Fruit fly (Drosophila melanogaster) whole organism, embryonic: Measurements from ENCODE around the gene Eig71Eg.

Source experiments
- Awh ChIP-seq: fragments of 200-800 bp; sonication (Bioruptor generic); IDR thresholded peaks from 2 replicates; pipeline ENCODE4, ENCODE4 v1.3.6; 2022; ENCODE audit warnings: missing biosample characterization, missing genetic modification characterization
- BEAF-32 ChIP-seq: fragments of 200-800 bp; sonication (Bioruptor generic); optimal IDR thresholded peaks from 3 replicates; lab custom pipeline; 2017; ENCODE audit warnings: missing biosample characterization, missing genetic modification characterization, mild to moderate bottlenecking, moderate library complexity, missing genetic modification reagents
- Bgb ChIP-seq: fragments of 200-800 bp; sonication (Bioruptor generic); IDR thresholded peaks from 2 replicates; pipeline ENCODE4 v1.3.6; 2022; ENCODE audit warnings: missing biosample characterization, missing genetic modification characterization; ENCODE audit not compliant: partially characterized antibody
- C15 ChIP-seq: fragments of 200-800 bp; sonication (Bioruptor generic); IDR thresholded peaks from 3 replicates; pipeline ENCODE4 v1.3.6; 2022; ENCODE audit warnings: missing biosample characterization, missing genetic modification characterization
- CG10431 ChIP-seq: fragments of 200-800 bp; sonication (Bioruptor generic); optimal IDR thresholded peaks from 3 replicates; lab custom pipeline; 2018; ENCODE audit warnings: missing biosample characterization, mild to moderate bottlenecking, missing genetic modification characterization
- CG11398 ChIP-seq: fragments of 200-800 bp; sonication (Bioruptor generic); optimal IDR thresholded peaks from 2 replicates; lab custom pipeline; 2016; ENCODE audit warnings: missing biosample characterization, missing genetic modification characterization
- CG12104 ChIP-seq: fragments of 200-800 bp; sonication (Bioruptor generic); optimal IDR thresholded peaks from 3 replicates; lab custom pipeline; 2016; ENCODE audit warnings: missing biosample characterization, missing genetic modification characterization
- CG14014 ChIP-seq: fragments of 200-800 bp; sonication (Bioruptor generic); IDR thresholded peaks from 2 replicates; pipeline ENCODE4 v1.3.6; 2022; ENCODE audit warnings: missing biosample characterization, missing genetic modification characterization
- CG15011 ChIP-seq: fragments of 200-800 bp; sonication (Bioruptor generic); optimal IDR thresholded peaks from 3 replicates; lab custom pipeline; 2018; ENCODE audit warnings: missing biosample characterization, mild to moderate bottlenecking, missing genetic modification characterization
- CG1603 ChIP-seq: fragments of 200-800 bp; sonication (Bioruptor generic); optimal IDR thresholded peaks from 2 replicates; lab custom pipeline; 2019; ENCODE audit warnings: missing biosample characterization, mild to moderate bottlenecking, missing genetic modification characterization, moderate library complexity
- CG16813 ChIP-seq: fragments of 200-800 bp; sonication (Bioruptor generic); IDR thresholded peaks from 3 replicates; pipeline ENCODE4 v1.3.6; 2022; ENCODE audit warnings: missing biosample characterization, missing genetic modification characterization; ENCODE audit not compliant: partially characterized antibody
- CG17359 ChIP-seq: fragments of 200-800 bp; sonication (Bioruptor generic); optimal IDR thresholded peaks from 3 replicates; lab custom pipeline; 2018; ENCODE audit warnings: missing biosample characterization, mild to moderate bottlenecking, missing genetic modification characterization, moderate library complexity
- CG2120 ChIP-seq: fragments of 200-800 bp; sonication (Bioruptor generic); optimal IDR thresholded peaks from 3 replicates; lab custom pipeline; 2016; ENCODE audit warnings: missing biosample characterization, missing genetic modification characterization
- CG3281 ChIP-seq: fragments of 200-800 bp; sonication (Bioruptor generic); optimal IDR thresholded peaks from 3 replicates; lab custom pipeline; 2017; ENCODE audit warnings: missing biosample characterization, mild to moderate bottlenecking, missing genetic modification characterization
- CG33213 ChIP-seq: fragments of 200-800 bp; sonication (Bioruptor generic); optimal IDR thresholded peaks from 3 replicates; lab custom pipeline; 2016; ENCODE audit warnings: missing biosample characterization, missing genetic modification characterization
- CG4707 ChIP-seq: fragments of 200-800 bp; sonication (Bioruptor generic); optimal IDR thresholded peaks from 2 replicates; lab custom pipeline; 2018; ENCODE audit warnings: missing biosample characterization, mild to moderate bottlenecking, missing genetic modification characterization, moderate library complexity
- CG4854 ChIP-seq: fragments of 200-800 bp; sonication (Bioruptor generic); optimal IDR thresholded peaks from 2 replicates; lab custom pipeline; 2016; ENCODE audit warnings: missing biosample characterization, missing genetic modification characterization, inconsistent platforms
- CG6175 ChIP-seq: fragments of 200-800 bp; sonication (Bioruptor generic); IDR thresholded peaks from 3 replicates; pipeline ENCODE4 v1.3.6; 2022; ENCODE audit warnings: missing biosample characterization, missing genetic modification characterization
- CG6689 ChIP-seq: fragments of 200-800 bp; sonication (Bioruptor generic); IDR thresholded peaks from 2 replicates; pipeline ENCODE4 v1.3.6; 2022; ENCODE audit warnings: missing biosample characterization, missing genetic modification characterization
- CG7745 ChIP-seq: fragments of 200-800 bp; sonication (Bioruptor generic); optimal IDR thresholded peaks from 2 replicates; lab custom pipeline; 2018; ENCODE audit warnings: missing biosample characterization, mild to moderate bottlenecking, missing genetic modification characterization, moderate library complexity
- CG8388 ChIP-seq: fragments of 200-800 bp; sonication (Bioruptor generic); optimal IDR thresholded peaks from 2 replicates; lab custom pipeline; 2019; ENCODE audit warnings: missing biosample characterization, mild to moderate bottlenecking, missing genetic modification characterization, moderate library complexity
- CG9609 ChIP-seq: fragments of 200-800 bp; sonication (Bioruptor generic); optimal IDR thresholded peaks from 3 replicates; lab custom pipeline; 2016; ENCODE audit warnings: missing biosample characterization, missing genetic modification characterization
- CG9727 ChIP-seq: fragments of 200-800 bp; sonication (Bioruptor generic); optimal IDR thresholded peaks from 3 replicates; lab custom pipeline; 2017; ENCODE audit warnings: missing biosample characterization, mild to moderate bottlenecking, missing genetic modification characterization
- D ChIP-seq, 2 experiments: fragments of 200-800 bp in 1 of 2; fragments of >200 bp in 1 of 2; sonication (Bioruptor generic) in 1 of 2; optimal IDR thresholded peaks; 2 replicates in 1 of 2; 3 replicates in 1 of 2; lab custom pipeline; 2017; ENCODE audit warnings: mild to moderate bottlenecking in 1 of 2, missing biosample characterization in 1 of 2, missing genetic modification characterization in 1 of 2, missing genetic modification reagents in 1 of 2
- Dll ChIP-seq: fragments of 200-800 bp; sonication (Bioruptor generic); IDR thresholded peaks from 4 replicates; pipeline ENCODE4 v1.3.6; 2022; ENCODE audit warnings: missing biosample characterization, missing genetic modification characterization; ENCODE audit not compliant: partially characterized antibody
- Doc2 ChIP-seq: fragments of 200-800 bp; sonication (Bioruptor generic); IDR thresholded peaks from 2 replicates; pipeline ENCODE4 v1.3.6; 2022; ENCODE audit warnings: missing biosample characterization, missing genetic modification characterization
- Doc3 ChIP-seq: fragments of 200-800 bp; sonication (Bioruptor generic); IDR thresholded peaks from 3 replicates; pipeline ENCODE4 v1.3.6; 2022; ENCODE audit warnings: missing biosample characterization, missing genetic modification characterization; ENCODE audit not compliant: partially characterized antibody
- Ets65A ChIP-seq: fragments of 200-800 bp; sonication (Bioruptor generic); peaks from one replicate; lab custom pipeline; 2016; ENCODE audit warnings: missing biosample characterization, missing genetic modification characterization
- Gsc ChIP-seq: fragments of 200-800 bp; sonication (Bioruptor generic); IDR thresholded peaks from 2 replicates; pipeline ENCODE4 v1.3.6; 2022; ENCODE audit warnings: missing biosample characterization, missing genetic modification characterization
- HmgZ ChIP-seq: fragments of 200-800 bp; sonication (Bioruptor generic); optimal IDR thresholded peaks from 2 replicates; lab custom pipeline; 2018; ENCODE audit warnings: missing biosample characterization, mild to moderate bottlenecking, missing genetic modification characterization
- NC2β ChIP-seq: fragments of 200-800 bp; sonication (Bioruptor generic); optimal IDR thresholded peaks from 2 replicates; lab custom pipeline; 2016; ENCODE audit warnings: missing biosample characterization, missing genetic modification characterization
- Oli ChIP-seq: fragments of 200-800 bp; sonication (Bioruptor generic); optimal IDR thresholded peaks from 2 replicates; lab custom pipeline; 2018; ENCODE audit warnings: missing biosample characterization, mild to moderate bottlenecking, missing genetic modification characterization, moderate library complexity
- Poxn ChIP-seq: fragments of 200-800 bp; sonication (Bioruptor generic); IDR thresholded peaks from 2 replicates; pipeline ENCODE4 v1.3.6; 2022; ENCODE audit warnings: missing biosample characterization, missing genetic modification characterization
- Sin3A ChIP-seq: fragments of >200 bp; optimal IDR thresholded peaks from 2 replicates; lab custom pipeline; 2018
- Sox102F ChIP-seq: fragments of 200-800 bp; sonication (Bioruptor generic); optimal IDR thresholded peaks from 2 replicates; lab custom pipeline; 2018; ENCODE audit warnings: missing biosample characterization, mild to moderate bottlenecking, missing genetic modification characterization, moderate library complexity
- Vsx1 ChIP-seq: fragments of 200-800 bp; sonication (Bioruptor generic); optimal IDR thresholded peaks from 2 replicates; lab custom pipeline; 2017; ENCODE audit warnings: missing biosample characterization, mild to moderate bottlenecking, missing genetic modification characterization, missing genetic modification reagents
- ara ChIP-seq: fragments of 200-800 bp; sonication (Bioruptor generic); IDR thresholded peaks from 2 replicates; pipeline ENCODE4 v1.3.6; 2022; ENCODE audit warnings: missing biosample characterization, missing genetic modification characterization
- bbx ChIP-seq: fragments of 200-800 bp; sonication (Bioruptor generic); IDR thresholded peaks from 2 replicates; pipeline ENCODE4 v1.3.6; 2022; ENCODE audit warnings: missing biosample characterization, missing genetic modification characterization; ENCODE audit not compliant: partially characterized antibody
- chn ChIP-seq: fragments of 200-800 bp; sonication (Bioruptor generic); optimal IDR thresholded peaks from 2 replicates; lab custom pipeline; 2016; ENCODE audit warnings: missing biosample characterization, missing genetic modification characterization
- croc ChIP-seq: fragments of 200-800 bp; sonication (Bioruptor generic); conservative IDR thresholded peaks from 3 replicates; pipeline ENCODE4 v1.3.6; 2022; ENCODE audit warnings: missing biosample characterization, missing genetic modification characterization
- dysf ChIP-seq: fragments of 200-800 bp; sonication (Bioruptor generic); IDR thresholded peaks from 3 replicates; pipeline ENCODE4 v1.3.6; 2022; ENCODE audit warnings: missing biosample characterization, missing genetic modification characterization
- hth ChIP-seq: fragments of >200 bp; optimal IDR thresholded peaks from 2 replicates; lab custom pipeline; 2017; ENCODE audit warnings: inconsistent platforms
- ind ChIP-seq: fragments of 200-800 bp; sonication (Bioruptor generic); optimal IDR thresholded peaks from 3 replicates; lab custom pipeline; 2016; ENCODE audit warnings: missing biosample characterization, missing genetic modification characterization
- ken ChIP-seq: fragments of 200-800 bp; sonication (Bioruptor generic); IDR thresholded peaks from 3 replicates; pipeline ENCODE4 v1.3.6; 2022; ENCODE audit warnings: missing biosample characterization, missing genetic modification characterization
- mirr ChIP-seq: fragments of 200-800 bp; sonication (Bioruptor generic); optimal IDR thresholded peaks from 3 replicates; lab custom pipeline; 2018; ENCODE audit warnings: missing biosample characterization, mild to moderate bottlenecking, missing genetic modification characterization
- pb ChIP-seq: fragments of 200-800 bp; sonication (Bioruptor generic); optimal IDR thresholded peaks from 3 replicates; lab custom pipeline; 2016; ENCODE audit warnings: missing biosample characterization, missing genetic modification characterization
- phol ChIP-seq: fragments of 200-800 bp; sonication (Bioruptor generic); optimal IDR thresholded peaks from 3 replicates; lab custom pipeline; 2018; ENCODE audit warnings: missing biosample characterization, mild to moderate bottlenecking, missing genetic modification characterization, moderate library complexity
- sens ChIP-seq: fragments of 200-800 bp; sonication (Bioruptor generic); peaks from one replicate; lab custom pipeline; 2016; ENCODE audit warnings: missing biosample characterization, missing genetic modification characterization
- shn ChIP-seq: fragments of 200-800 bp; sonication (Bioruptor generic); optimal IDR thresholded peaks from 3 replicates; lab custom pipeline; 2016; ENCODE audit warnings: missing biosample characterization, missing genetic modification characterization
- ssp ChIP-seq: fragments of 200-800 bp; sonication (Bioruptor generic); IDR thresholded peaks from 2 replicates; pipeline ENCODE4 v1.3.6; 2022; ENCODE audit warnings: missing biosample characterization, missing genetic modification characterization
- sug ChIP-seq: fragments of 200-800 bp; optimal IDR thresholded peaks from 2 replicates; lab custom pipeline; 2019; ENCODE audit warnings: missing biosample characterization, mild to moderate bottlenecking, missing genetic modification characterization, moderate library complexity
- zen2 ChIP-seq: fragments of 200-800 bp; sonication (Bioruptor generic); IDR thresholded peaks from 3 replicates; pipeline ENCODE4 v1.3.6; 2022; ENCODE audit warnings: missing biosample characterization, missing genetic modification characterization; ENCODE audit not compliant: partially characterized antibody

Gene Eig71Eg

dm6 chr3L:15610109-15610508 is 47.3 kb upstream of the Eig71Eg start, which contains the start of gene CG7650 (continued):
- TF ChIP-seq CG17359 (tag; lab: Kevin White, UChicago) (no peak), CG6689 (GFP tag; lab: Robert Waterston, UW) (no peak), ssp (GFP tag; lab: Robert Waterston, UW) (no peak), CG11398 (GFP tag; lab: Kevin White, UChicago) (no peak), Dll (GFP tag; lab: Robert Waterston, UW) (peak; percentile 96), CG6175 (GFP tag; lab: Robert Waterston, UW) (no peak), pb (GFP tag; lab: Kevin White, UChicago) (no peak), CG16813 (peak; percentile 77), ind (no peak), sens (GFP tag; lab: Kevin White, UChicago) (peak; percentile 66), BEAF-32 (GFP tag; lab: Kevin White, UChicago) (peak; percentile 87), zen2 (peak; percentile 93), mirr (GFP tag; lab: Kevin White, UChicago) (no peak), ara (no peak), Doc3 (GFP tag; lab: Robert Waterston, UW) (peak; percentile 90), NC2β (GFP tag; lab: Kevin White, UChicago) (no peak), Doc2 (GFP tag; lab: Robert Waterston, UW) (no peak), CG15011 (GFP tag; lab: Kevin White, UChicago) (no peak), Sin3A (no peak), CG7745 (peak; percentile 96), sug (tag; lab: Kevin White, UChicago) (no peak), CG9727 (no peak), Oli (no peak), hth (lab: Kevin White, UChicago) (no peak), HmgZ (tag; lab: Kevin White, UChicago) (peak; percentile 37), CG4854 (GFP tag; lab: Kevin White, UChicago) (no peak), shn (no peak), Awh (no peak), CG4707 (GFP tag; lab: Kevin White, UChicago) (no peak), Bgb (GFP tag; lab: Robert Waterston, UW) (peak; percentile 93), bbx (GFP tag; lab: Robert Waterston, UW) (peak; percentile 94), Vsx1 (GFP tag; lab: Kevin White, UChicago) (no peak), CG14014 (no peak), D (optimal IDR thresholded peaks at IDR 0.05; lab: Kevin White, UChicago) (no peak), D (GFP tag; optimal IDR thresholded peaks at IDR 0.05; lab: Kevin White, UChicago) (no peak), ken (GFP tag; lab: Robert Waterston, UW) (no peak), CG12104 (GFP tag; lab: Kevin White, UChicago) (no peak), Gsc (GFP tag; lab: Robert Waterston, UW) (no peak), CG1603 (tag; lab: Kevin White, UChicago) (peak; percentile 39), Sox102F (GFP tag; lab: Kevin White, UChicago) (no peak), dysf (no peak), CG9609 (no peak), CG10431 (GFP tag; lab: Kevin White, UChicago) (no peak), chn (GFP tag; lab: Kevin White, UChicago) (no peak), CG8388 (GFP tag; lab: Kevin White, UChicago) (no peak), CG33213 (no peak), Ets65A (GFP tag; lab: Kevin White, UChicago) (no peak), CG2120 (GFP tag; lab: Kevin White, UChicago) (no peak), C15 (GFP tag; lab: Robert Waterston, UW) (no peak), Poxn (no peak), phol (peak; percentile 9), CG3281 (GFP tag; lab: Kevin White, UChicago) (no peak), croc (GFP tag; lab: Robert Waterston, UW) (no peak)
